Worm (Caenorhabditis elegans) whole organism, L4 larva: ENCODE measurements around the gene Y53G8AM.8.

ENCODE experiments used
- F37D6.2 ChIP-seq: sonication (generic microtip); optimal IDR thresholded peaks from 2 replicates; lab custom pipeline; 2016; ENCODE audit warnings: mild to moderate bottlenecking, missing genetic modification characterization, missing compliant biosample characterization
- fkh-10 ChIP-seq: fragments of 150-350 bp; optimal IDR thresholded peaks from 2 replicates; lab custom pipeline; 2014; ENCODE audit warnings: missing biosample characterization, missing genetic modification reagents, missing genetic modification characterization
- gei-8 ChIP-seq: fragments of 200-800 bp; sonication (Bioruptor generic); optimal IDR thresholded peaks from 2 replicates; lab custom pipeline; 2018; ENCODE audit warnings: mild to moderate bottlenecking, missing genetic modification characterization, missing compliant biosample characterization

DNA sequence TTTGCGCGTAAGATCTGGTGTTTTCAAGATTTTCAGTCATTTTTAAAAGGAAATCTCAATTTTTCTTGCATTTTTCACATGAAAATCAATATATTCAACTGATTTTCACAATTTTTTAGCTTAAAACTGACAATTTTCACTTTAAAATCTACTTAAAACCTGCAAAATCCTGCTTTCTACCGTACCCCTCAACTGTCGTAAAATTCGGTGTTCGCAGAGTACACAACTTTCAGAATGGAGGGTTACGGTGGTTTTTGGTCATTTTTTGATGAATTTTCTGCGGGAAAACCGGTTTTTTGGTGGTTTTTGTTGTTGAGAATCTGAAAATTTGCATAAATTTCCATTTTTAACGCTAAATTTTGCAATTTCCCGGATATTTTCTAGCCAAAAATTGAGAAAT, 33.6 kb upstream of the Y53G8AM.8 start:
- TF ChIP-seq gei-8 (GFP tag; lab: Kevin White, UChicago) (no peak), fkh-10 (GFP tag; lab: Kevin White, UChicago) (no peak), F37D6.2 (tag; lab: Kevin White, UChicago) (no peak)
